Fruit fly (Drosophila melanogaster): ENCODE measurements around the gene CG3119.
A peak's percentile ranks its signal among the peaks of the same experiment; 100 is the strongest.

dm6 chr2L:2886613-2887537 is 49.2 kb upstream of the CG3119 start:
- TF ChIP-seq Clk (GFP tag; optimal IDR thresholded peaks at IDR 0.05): no peak
- TF ChIP-seq CG12768 (GFP tag; optimal IDR thresholded peaks at IDR 0.05): no peak
- TF ChIP-seq CG7101 (tag; optimal IDR thresholded peaks at IDR 0.05): no peak
- no peak for TF ChIP-seq Crg-1 (GFP tag; optimal IDR thresholded peaks at IDR 0.05)
- no peak for TF ChIP-seq Hr96 (GFP tag; optimal IDR thresholded peaks at IDR 0.05)
- no peak for TF ChIP-seq CG5204 (GFP tag; optimal IDR thresholded peaks at IDR 0.05)
- no peak for TF ChIP-seq CG33017 (tag; optimal IDR thresholded peaks at IDR 0.05)
- TF ChIP-seq tj (GFP tag; optimal IDR thresholded peaks at IDR 0.05): peak; percentile 94
- TF ChIP-seq kay (GFP tag; ENCODE audit: borderline replicate concordance): peak; percentile 70
- TF ChIP-seq cic (GFP tag; optimal IDR thresholded peaks at IDR 0.05): no peak
- TF ChIP-seq cnc (optimal IDR thresholded peaks at IDR 0.05): no peak
- TF ChIP-seq CG7045 (GFP tag; optimal IDR thresholded peaks at IDR 0.05): no peak

All from whole organism, adult.